Fruit fly (Drosophila melanogaster) whole organism, embryonic: ENCODE measurements around the gene Rab35.

Source experiments
- Atf-2 ChIP-seq: fragments of 200-800 bp; sonication (Bioruptor generic); optimal IDR thresholded peaks from 2 replicates; lab custom pipeline; 2016; ENCODE audit warnings: missing biosample characterization, missing genetic modification characterization
- CG10147 ChIP-seq: fragments of 200-800 bp; sonication (Bioruptor generic); optimal IDR thresholded peaks from 2 replicates; lab custom pipeline; 2019; ENCODE audit warnings: missing biosample characterization, mild to moderate bottlenecking, missing genetic modification characterization, moderate library complexity
- CG10366 ChIP-seq: fragments of 200-800 bp; sonication (Bioruptor generic); IDR thresholded peaks from 2 replicates; pipeline ENCODE4 v1.3.6; 2022; ENCODE audit warnings: missing biosample characterization, missing genetic modification characterization
- CG14860 ChIP-seq: fragments of 200-800 bp; sonication (Bioruptor generic); IDR thresholded peaks from 3 replicates; pipeline ENCODE4 v1.3.6; 2022; ENCODE audit warnings: missing biosample characterization, missing genetic modification characterization; ENCODE audit not compliant: partially characterized antibody
- CG2199 ChIP-seq: fragments of 200-800 bp; sonication (Bioruptor generic); IDR thresholded peaks from 3 replicates; pipeline ENCODE4 v1.3.6; 2022; ENCODE audit warnings: missing biosample characterization, missing genetic modification characterization
- CG31224 ChIP-seq: fragments of 200-800 bp; sonication (Bioruptor generic); IDR thresholded peaks from 2 replicates; pipeline ENCODE4 v1.3.6; 2022; ENCODE audit warnings: missing biosample characterization, missing genetic modification characterization
- CG33557 ChIP-seq: fragments of 200-800 bp; sonication (Bioruptor generic); optimal IDR thresholded peaks from 2 replicates; lab custom pipeline; 2019; ENCODE audit warnings: missing biosample characterization, mild to moderate bottlenecking, missing genetic modification characterization, moderate library complexity
- CG34376 ChIP-seq: fragments of 200-800 bp; sonication (Bioruptor generic); optimal IDR thresholded peaks from 2 replicates; lab custom pipeline; 2018; ENCODE audit warnings: missing biosample characterization, mild to moderate bottlenecking, missing genetic modification characterization
- CG3847 ChIP-seq: fragments of 200-800 bp; sonication (Bioruptor generic); IDR thresholded peaks from 2 replicates; pipeline ENCODE4 v1.3.6; 2022; ENCODE audit warnings: missing biosample characterization, missing genetic modification characterization
- CG4328 ChIP-seq: fragments of 200-800 bp; sonication (Bioruptor generic); optimal IDR thresholded peaks from 3 replicates; lab custom pipeline; 2017; ENCODE audit warnings: missing biosample characterization, missing genetic modification reagents, missing genetic modification characterization
- CG5953 ChIP-seq: fragments of 200-800 bp; sonication (Bioruptor generic); IDR thresholded peaks from 2 replicates; pipeline ENCODE4 v1.3.6; 2022; ENCODE audit warnings: missing biosample characterization, missing genetic modification characterization
- CG7357 ChIP-seq: fragments of 200-800 bp; sonication (Bioruptor generic); IDR thresholded peaks from 3 replicates; pipeline ENCODE4 v1.3.6; 2022; ENCODE audit warnings: missing biosample characterization, missing genetic modification characterization
- CG7839 ChIP-seq: fragments of 200-800 bp; sonication (Bioruptor generic); optimal IDR thresholded peaks from 3 replicates; lab custom pipeline; 2018; ENCODE audit warnings: missing biosample characterization, mild to moderate bottlenecking, missing genetic modification characterization, moderate library complexity
- CG8290 ChIP-seq, 3 experiments: fragments of 200-800 bp; sonication (Bioruptor generic); optimal IDR thresholded peaks; 2 replicates each; lab custom pipeline; 2016 to 2019; ENCODE audit warnings: missing biosample characterization in 3 of 3, missing genetic modification characterization in 3 of 3, mild to moderate bottlenecking in 2 of 3, moderate library complexity in 1 of 3
- CG8924 ChIP-seq: fragments of 200-800 bp; optimal IDR thresholded peaks from 3 replicates; lab custom pipeline; 2019; ENCODE audit warnings: missing biosample characterization, mild to moderate bottlenecking, missing genetic modification characterization, moderate library complexity
- CG9437 ChIP-seq: fragments of 200-800 bp; sonication (Bioruptor generic); optimal IDR thresholded peaks from 2 replicates; lab custom pipeline; 2018; ENCODE audit warnings: missing biosample characterization, mild to moderate bottlenecking, missing genetic modification characterization
- CG9609 ChIP-seq: fragments of 200-800 bp; sonication (Bioruptor generic); optimal IDR thresholded peaks from 3 replicates; lab custom pipeline; 2016; ENCODE audit warnings: missing biosample characterization, missing genetic modification characterization
- CG9797 ChIP-seq: fragments of 200-800 bp; sonication (Bioruptor generic); optimal IDR thresholded peaks from 3 replicates; lab custom pipeline; 2018; ENCODE audit warnings: missing biosample characterization, mild to moderate bottlenecking, missing genetic modification characterization
- Chrac-16 ChIP-seq: fragments of 200-800 bp; sonication (Bioruptor generic); optimal IDR thresholded peaks from 3 replicates; lab custom pipeline; 2016; ENCODE audit warnings: missing biosample characterization, missing genetic modification characterization
- Dip3 ChIP-seq: fragments of 200-800 bp; sonication (Bioruptor generic); optimal IDR thresholded peaks from 3 replicates; lab custom pipeline; 2016; ENCODE audit warnings: missing biosample characterization, missing genetic modification characterization
- Fer1 ChIP-seq: fragments of 200-800 bp; sonication (Bioruptor generic); optimal IDR thresholded peaks from 2 replicates; lab custom pipeline; 2017; ENCODE audit warnings: missing biosample characterization, mild to moderate bottlenecking, missing genetic modification characterization
- HLHmδ ChIP-seq: fragments of 200-800 bp; sonication (Bioruptor generic); optimal IDR thresholded peaks from 2 replicates; lab custom pipeline; 2018; ENCODE audit warnings: missing biosample characterization, mild to moderate bottlenecking, missing genetic modification characterization, moderate library complexity
- MBD-R2 ChIP-seq: fragments of 200-800 bp; sonication (Bioruptor generic); IDR thresholded peaks from 2 replicates; pipeline ENCODE4 v1.3.6; 2022; ENCODE audit warnings: missing biosample characterization, missing genetic modification characterization
- MTF-1 ChIP-seq: fragments of 200-800 bp; sonication (Bioruptor generic); optimal IDR thresholded peaks from 2 replicates; lab custom pipeline; 2018; ENCODE audit warnings: missing biosample characterization, mild to moderate bottlenecking, missing genetic modification characterization, borderline replicate concordance
- Rfx ChIP-seq: fragments of 200-800 bp; sonication (Bioruptor generic); IDR thresholded peaks from 2 replicates; pipeline ENCODE4 v1.3.6; 2022; ENCODE audit warnings: missing biosample characterization, missing genetic modification characterization
- Rx ChIP-seq: fragments of 200-800 bp; sonication (Bioruptor generic); IDR thresholded peaks from 2 replicates; pipeline ENCODE4 v1.3.6; 2022; ENCODE audit warnings: missing biosample characterization, missing genetic modification characterization
- Sin3A ChIP-seq: fragments of >200 bp; optimal IDR thresholded peaks from 2 replicates; lab custom pipeline; 2018
- ara ChIP-seq: fragments of 200-800 bp; sonication (Bioruptor generic); IDR thresholded peaks from 2 replicates; pipeline ENCODE4 v1.3.6; 2022; ENCODE audit warnings: missing biosample characterization, missing genetic modification characterization
- az2 ChIP-seq: fragments of 200-800 bp; sonication (Bioruptor generic); optimal IDR thresholded peaks from 3 replicates; lab custom pipeline; 2016; ENCODE audit warnings: missing biosample characterization, missing genetic modification characterization
- bigmax ChIP-seq: fragments of 200-800 bp; sonication (Bioruptor generic); optimal IDR thresholded peaks from 2 replicates; lab custom pipeline; 2018; ENCODE audit warnings: missing biosample characterization, mild to moderate bottlenecking, missing genetic modification characterization
- ci ChIP-seq: fragments of 200-800 bp; sonication (Bioruptor generic); IDR thresholded peaks from 3 replicates; pipeline ENCODE4 v1.3.6; 2022; ENCODE audit warnings: missing biosample characterization, missing genetic modification characterization
- corto ChIP-seq: fragments of 200-800 bp; sonication (Bioruptor generic); optimal IDR thresholded peaks from 2 replicates; lab custom pipeline; 2016; ENCODE audit warnings: missing biosample characterization, mild to moderate bottlenecking, missing genetic modification characterization, moderate library complexity
- crol ChIP-seq: fragments of 200-800 bp; sonication (Bioruptor generic); IDR thresholded peaks from 2 replicates; pipeline ENCODE4 v1.3.6; 2022; ENCODE audit warnings: missing biosample characterization, missing genetic modification characterization
- fd96Cb ChIP-seq: fragments of 200-800 bp; sonication (Bioruptor generic); optimal IDR thresholded peaks from 2 replicates; lab custom pipeline; 2018; ENCODE audit warnings: missing biosample characterization, mild to moderate bottlenecking, missing genetic modification characterization, moderate library complexity
- ftz-f1 ChIP-seq: fragments of 200-800 bp; sonication (Bioruptor generic); optimal IDR thresholded peaks from 2 replicates; lab custom pipeline; 2016; ENCODE audit warnings: missing biosample characterization, missing genetic modification characterization
- gce ChIP-seq: fragments of 200-800 bp; sonication (Bioruptor generic); IDR thresholded peaks from 3 replicates; pipeline ENCODE4 v1.3.6; 2022; ENCODE audit warnings: missing biosample characterization, missing genetic modification characterization
- gcm ChIP-seq: fragments of 200-800 bp; sonication (Bioruptor generic); optimal IDR thresholded peaks from 2 replicates; lab custom pipeline; 2019; ENCODE audit warnings: missing biosample characterization, mild to moderate bottlenecking, missing genetic modification characterization, moderate library complexity
- grau ChIP-seq: fragments of 200-800 bp; optimal IDR thresholded peaks from 3 replicates; lab custom pipeline; 2019; ENCODE audit warnings: missing biosample characterization, mild to moderate bottlenecking, missing genetic modification characterization, moderate library complexity
- gsb ChIP-seq: fragments of 200-800 bp; sonication (Bioruptor generic); IDR thresholded peaks from 2 replicates; pipeline ENCODE4 v1.3.6; 2022; ENCODE audit warnings: missing biosample characterization, missing genetic modification characterization
- ind ChIP-seq: fragments of 200-800 bp; sonication (Bioruptor generic); optimal IDR thresholded peaks from 3 replicates; lab custom pipeline; 2016; ENCODE audit warnings: missing biosample characterization, missing genetic modification characterization
- inv ChIP-seq: fragments of 200-800 bp; sonication (Bioruptor generic); IDR thresholded peaks from 2 replicates; pipeline ENCODE4 v1.3.6; 2022; ENCODE audit warnings: missing biosample characterization, missing genetic modification characterization; ENCODE audit not compliant: partially characterized antibody
- klu ChIP-seq: fragments of 200-800 bp; sonication (Bioruptor generic); IDR thresholded peaks from 2 replicates; pipeline ENCODE4 v1.3.6; 2022; ENCODE audit warnings: missing biosample characterization, missing genetic modification characterization
- nom ChIP-seq: fragments of 200-800 bp; sonication (Bioruptor generic); optimal IDR thresholded peaks from 2 replicates; lab custom pipeline; 2017; ENCODE audit warnings: missing biosample characterization, missing genetic modification characterization, mild to moderate bottlenecking, moderate library complexity, missing genetic modification reagents
- pnt ChIP-seq: fragments of 200-800 bp; sonication (Bioruptor generic); optimal IDR thresholded peaks from 3 replicates; lab custom pipeline; 2016; ENCODE audit warnings: missing biosample characterization, missing genetic modification characterization
- pzg ChIP-seq: fragments of 200-800 bp; sonication (Bioruptor generic); optimal IDR thresholded peaks from 3 replicates; lab custom pipeline; 2018; ENCODE audit warnings: missing biosample characterization, mild to moderate bottlenecking, missing genetic modification characterization, moderate library complexity
- ranshi ChIP-seq: fragments of 200-800 bp; sonication (Bioruptor generic); IDR thresholded peaks from 2 replicates; pipeline ENCODE4 v1.3.6; 2022; ENCODE audit warnings: missing biosample characterization, missing genetic modification characterization
- ro ChIP-seq: fragments of 200-800 bp; sonication (Bioruptor generic); IDR thresholded peaks from 2 replicates; pipeline ENCODE4 v1.3.6; 2022; ENCODE audit warnings: missing biosample characterization, missing genetic modification characterization
- sug ChIP-seq: fragments of 200-800 bp; optimal IDR thresholded peaks from 2 replicates; lab custom pipeline; 2019; ENCODE audit warnings: missing biosample characterization, mild to moderate bottlenecking, missing genetic modification characterization, moderate library complexity
- toy ChIP-seq: fragments of 200-800 bp; sonication (Bioruptor generic); IDR thresholded peaks from 2 replicates; pipeline ENCODE4 v1.3.6; 2022; ENCODE audit warnings: missing biosample characterization, missing genetic modification characterization
- trem ChIP-seq: fragments of 200-800 bp; optimal IDR thresholded peaks from 3 replicates; lab custom pipeline; 2019; ENCODE audit warnings: missing biosample characterization, mild to moderate bottlenecking, missing genetic modification characterization, moderate library complexity
- wdn ChIP-seq: fragments of 200-800 bp; sonication (Bioruptor generic); IDR thresholded peaks from 2 replicates; pipeline ENCODE4 v1.3.6; 2022; ENCODE audit warnings: missing biosample characterization, missing genetic modification characterization
- z ChIP-seq: fragments of 200-800 bp; sonication (Bioruptor generic); IDR thresholded peaks from 3 replicates; pipeline ENCODE4 v1.3.6; 2022; ENCODE audit warnings: missing biosample characterization, missing genetic modification characterization

The Rab35 gene

dm6 chrX:20173464-20173995, 13.9 kb upstream of the Rab35 start, which contains the start of gene AnxB10 (continued):
- TF ChIP-seq CG31224 (GFP tag; lab: Robert Waterston, UW) (0 out of 2 replicates have a peak, but pooled peaks have one; percentile 25), Chrac-16 (GFP tag; lab: Kevin White, UChicago) (peak; percentile 17), CG9797 (GFP tag; lab: Kevin White, UChicago) (no peak), ro (GFP tag; lab: Robert Waterston, UW) (no peak), CG9437 (GFP tag; lab: Kevin White, UChicago) (peak; percentile 49), CG9609 (GFP tag; lab: Kevin White, UChicago) (peak; percentile 0), ranshi (peak; percentile 34; the same call in 1 of the 2 replicates), Rx (no peak), crol (GFP tag; lab: Robert Waterston, UW) (no peak), MTF-1 (no peak), ara (0 out of 2 replicates have a peak, but pooled peaks have one; percentile 22), wdn (GFP tag; lab: Robert Waterston, UW) (no peak), CG2199 (GFP tag; lab: Robert Waterston, UW) (no peak), fd96Cb (peak; percentile 67), sug (tag; lab: Kevin White, UChicago) (peak; percentile 4), inv (GFP tag; lab: Robert Waterston, UW) (no peak), klu (GFP tag; lab: Robert Waterston, UW) (no peak), CG3847 (GFP tag; lab: Robert Waterston, UW) (no peak), CG4328 (GFP tag; lab: Kevin White, UChicago) (peak; percentile 14), pnt (GFP tag; lab: Kevin White, UChicago) (peak; percentile 25), pzg (GFP tag; lab: Kevin White, UChicago) (no peak), Fer1 (GFP tag; lab: Kevin White, UChicago) (peak; percentile 76), toy (no peak), ind (GFP tag; lab: Kevin White, UChicago) (peak; percentile 73), CG14860 (GFP tag; lab: Robert Waterston, UW) (no peak)

dm6 chrX:20169898-20170297, 10.2 kb upstream of the Rab35 start, which contains the start of the genes CG9581 and CG9578:
CG9581 (minus strand) TSS chrX:20169981.
CG9578 (plus strand) TSS chrX:20170222.
- TF ChIP-seq CG10147 (GFP tag; lab: Kevin White, UChicago) = no peak
- no peak for TF ChIP-seq grau
- no peak for TF ChIP-seq CG8290 (GFP tag; optimal IDR thresholded peaks at IDR 0.05; lab: Kevin White, UChicago)
- TF ChIP-seq CG8290 (tag; optimal IDR thresholded peaks at IDR 0.05; lab: Kevin White, UChicago) = no peak
- TF ChIP-seq MBD-R2 (GFP tag; lab: Robert Waterston, UW) = peak; percentile 60
- no peak for TF ChIP-seq bigmax (GFP tag; lab: Kevin White, UChicago)
- no peak for TF ChIP-seq nom (GFP tag; lab: Kevin White, UChicago)
- no peak for TF ChIP-seq CG2199 (GFP tag; lab: Robert Waterston, UW)
- TF ChIP-seq Sin3A = peak; percentile 75
- no peak for TF ChIP-seq CG7839 (tag; lab: Kevin White, UChicago)
- TF ChIP-seq CG8924 = no peak
- TF ChIP-seq HLHmδ (GFP tag; lab: Kevin White, UChicago) = no peak
- TF ChIP-seq Rfx (GFP tag; lab: Robert Waterston, UW) = no peak
- TF ChIP-seq trem (tag; lab: Kevin White, UChicago) = peak; percentile 52
- TF ChIP-seq CG5953 (GFP tag; lab: Robert Waterston, UW) = no peak
- TF ChIP-seq Dip3 (GFP tag; lab: Kevin White, UChicago) = no peak
- no peak for TF ChIP-seq gcm (GFP tag; lab: Kevin White, UChicago)
- TF ChIP-seq ftz-f1 (GFP tag; lab: Kevin White, UChicago) = no peak
- no peak for TF ChIP-seq CG33557 (GFP tag; lab: Kevin White, UChicago)
- no peak for TF ChIP-seq az2 (GFP tag; lab: Kevin White, UChicago)
- no peak for TF ChIP-seq gsb
- TF ChIP-seq CG7357 (GFP tag; lab: Robert Waterston, UW) = no peak
- no peak for TF ChIP-seq Atf-2 (GFP tag; lab: Kevin White, UChicago)
- TF ChIP-seq CG34376 = no peak
- no peak for TF ChIP-seq ci (GFP tag; lab: Robert Waterston, UW)
- no peak for TF ChIP-seq CG10366 (GFP tag; lab: Robert Waterston, UW)
- no peak for TF ChIP-seq gce
- no peak for TF ChIP-seq corto
- TF ChIP-seq z = no peak
